Worm (Caenorhabditis elegans) whole organism, young adult: ENCODE results near the gene tth-1.

Source experiments
- B0035.1 ChIP-seq: sonication (generic microtip); optimal IDR thresholded peaks from 2 replicates; lab custom pipeline; 2016; ENCODE audit warnings: missing genetic modification characterization, mild to moderate bottlenecking, missing compliant biosample characterization, missing genotype, missing genetic modification reagents
- B0261.1 ChIP-seq: sonication (generic microtip); optimal IDR thresholded peaks from 2 replicates; lab custom pipeline; 2016; ENCODE audit warnings: mild to moderate bottlenecking, missing genetic modification characterization, moderate library complexity, missing compliant biosample characterization
- C06A6.2 ChIP-seq: fragments of 200-800 bp; sonication (Bioruptor generic); conservative IDR thresholded peaks from 2 replicates; pipeline ENCODE4 v1.3.6; 2022; ENCODE audit warnings: missing genetic modification characterization, missing compliant biosample characterization
- C17E4.6 ChIP-seq: fragments of 200-800 bp; sonication (Bioruptor generic); IDR thresholded peaks from 2 replicates; pipeline ENCODE4 v1.3.6; 2022; ENCODE audit warnings: missing genetic modification reagents, missing genetic modification characterization, missing compliant biosample characterization
- F23B12.7 ChIP-seq: sonication (generic microtip); optimal IDR thresholded peaks from 2 replicates; lab custom pipeline; 2017; ENCODE audit warnings: missing genetic modification characterization, mild to moderate bottlenecking, missing compliant biosample characterization, antibody characterized with exemption, moderate library complexity; ENCODE audit not compliant: insufficient read depth
- F37B4.10 ChIP-seq: fragments of 200-800 bp; sonication (Bioruptor generic); IDR thresholded peaks from 2 replicates; pipeline ENCODE4 v1.3.6; 2022; ENCODE audit warnings: missing genetic modification characterization, missing compliant biosample characterization
- F39B2.1 ChIP-seq: fragments of 200-800 bp; sonication (Bioruptor generic); IDR thresholded peaks from 2 replicates; pipeline ENCODE4 v1.3.6; 2022; ENCODE audit warnings: missing genetic modification reagents, missing genetic modification characterization, missing compliant biosample characterization
- F52B5.7 ChIP-seq: sonication (generic microtip); optimal IDR thresholded peaks from 2 replicates; lab custom pipeline; 2016; ENCODE audit warnings: mild to moderate bottlenecking, missing genetic modification characterization, missing compliant biosample characterization
- K12H6.12 ChIP-seq: fragments of 200-800 bp; sonication (Bioruptor generic); optimal IDR thresholded peaks from 2 replicates; lab custom pipeline; 2018; ENCODE audit warnings: mild to moderate bottlenecking, missing genetic modification characterization, missing compliant biosample characterization
- Y53G8AR.9 ChIP-seq: fragments of 200-800 bp; sonication (Bioruptor generic); conservative IDR thresholded peaks from 2 replicates; pipeline ENCODE4 v1.3.6; 2022; ENCODE audit warnings: missing genetic modification reagents, missing genetic modification characterization, missing compliant biosample characterization
- ZK185.1 ChIP-seq: sonication (generic microtip); optimal IDR thresholded peaks from 2 replicates; lab custom pipeline; 2016; ENCODE audit warnings: mild to moderate bottlenecking, missing genetic modification characterization, missing compliant biosample characterization; ENCODE audit not compliant: poor library complexity, severe bottlenecking
- atf-7 ChIP-seq: sonication (generic microtip); optimal IDR thresholded peaks from 2 replicates; lab custom pipeline; 2017; ENCODE audit warnings: mild to moderate bottlenecking, missing genetic modification characterization, missing compliant biosample characterization
- attf-5 ChIP-seq: fragments of 200-800 bp; sonication (Bioruptor generic); optimal IDR thresholded peaks from 2 replicates; lab custom pipeline; 2018; ENCODE audit warnings: mild to moderate bottlenecking, missing genetic modification characterization, missing compliant biosample characterization
- cebp-1 ChIP-seq, 2 experiments: fragments of 200-800 bp in 1 of 2; sonication (Bioruptor generic) in 1 of 2; sonication (generic microtip) in 1 of 2; IDR thresholded peaks in 1 of 2; optimal IDR thresholded peaks in 1 of 2; 2 replicates each; pipeline versions ENCODE4 v1.3.6 to Lab custom; 2017 to 2022; ENCODE audit warnings: missing compliant biosample characterization in 2 of 2, missing genetic modification characterization in 2 of 2, mild to moderate bottlenecking in 1 of 2, missing genetic modification reagents in 1 of 2, moderate library complexity in 1 of 2
- ceh-100 ChIP-seq: fragments of 200-800 bp; sonication (Bioruptor generic); IDR thresholded peaks from 2 replicates; pipeline ENCODE4 v1.3.6; 2022; ENCODE audit warnings: missing genetic modification reagents, missing genetic modification characterization, missing compliant biosample characterization
- ceh-27 ChIP-seq: fragments of 200-800 bp; sonication (Bioruptor generic); optimal IDR thresholded peaks from 2 replicates; lab custom pipeline; 2018; ENCODE audit warnings: mild to moderate bottlenecking, missing genetic modification characterization, moderate library complexity, missing compliant biosample characterization
- ceh-58 ChIP-seq: fragments of 200-800 bp; sonication (Bioruptor generic); IDR thresholded peaks from 2 replicates; pipeline ENCODE4 v1.3.6; 2022; ENCODE audit warnings: missing genetic modification characterization, missing compliant biosample characterization
- ceh-79 ChIP-seq: sonication (generic microtip); optimal IDR thresholded peaks from 2 replicates; lab custom pipeline; 2017; ENCODE audit warnings: mild to moderate bottlenecking, missing genetic modification characterization, missing compliant biosample characterization
- ceh-91 ChIP-seq: fragments of 200-800 bp; sonication (Bioruptor generic); IDR thresholded peaks from 2 replicates; pipeline ENCODE4 v1.3.6; 2022; ENCODE audit warnings: missing genetic modification reagents, missing genetic modification characterization, missing compliant biosample characterization
- dox-1 ChIP-seq: fragments of 200-800 bp; sonication (Bioruptor generic); IDR thresholded peaks from 2 replicates; pipeline ENCODE4 v1.3.6; 2022; ENCODE audit warnings: missing genetic modification reagents, missing genetic modification characterization, missing compliant biosample characterization
- ets-4 ChIP-seq: fragments of 200-800 bp; sonication (Bioruptor generic); optimal IDR thresholded peaks from 2 replicates; lab custom pipeline; 2018; ENCODE audit warnings: mild to moderate bottlenecking, missing genetic modification characterization, missing compliant biosample characterization
- hlh-26 ChIP-seq: fragments of 200-800 bp; sonication (Bioruptor generic); conservative IDR thresholded peaks from 2 replicates; pipeline ENCODE4 v1.3.6; 2022; ENCODE audit warnings: missing genetic modification reagents, missing genetic modification characterization, missing compliant biosample characterization
- hmg-20 ChIP-seq: fragments of 200-800 bp; sonication (Bioruptor generic); IDR thresholded peaks from 2 replicates; pipeline ENCODE4 v1.3.6; 2022; ENCODE audit warnings: missing genetic modification reagents, missing genetic modification characterization, missing compliant biosample characterization
- let-526 ChIP-seq: fragments of 200-800 bp; sonication (Bioruptor generic); IDR thresholded peaks from 2 replicates; pipeline ENCODE4 v1.3.6; 2022; ENCODE audit warnings: missing genetic modification reagents, missing genetic modification characterization, missing compliant biosample characterization
- lin-35 ChIP-seq, 3 experiments: fragments of 150-350 bp in 2 of 3; sonication (generic microtip) in 1 of 3; optimal IDR thresholded peaks; 2 replicates each; lab custom pipeline; 2014 to 2018; ENCODE audit warnings: missing biosample characterization in 3 of 3, missing genetic modification characterization in 3 of 3, missing genetic modification reagents in 3 of 3
- lin-54 ChIP-seq: fragments of 200-800 bp; sonication (Bioruptor generic); optimal IDR thresholded peaks from 2 replicates; lab custom pipeline; 2018; ENCODE audit warnings: mild to moderate bottlenecking, missing genetic modification characterization, missing compliant biosample characterization
- lir-1 ChIP-seq: fragments of 200-800 bp; sonication (Bioruptor generic); conservative IDR thresholded peaks from 2 replicates; pipeline ENCODE4 v1.3.6; 2022; ENCODE audit warnings: missing genetic modification reagents, missing genetic modification characterization, missing compliant biosample characterization
- mxl-1 ChIP-seq: sonication (generic microtip); optimal IDR thresholded peaks from 2 replicates; lab custom pipeline; 2016; ENCODE audit warnings: missing genetic modification characterization, missing compliant biosample characterization
- nfyb-1 ChIP-seq: fragments of 200-800 bp; sonication (Bioruptor generic); IDR thresholded peaks from 2 replicates; pipeline ENCODE4 v1.3.6; 2022; ENCODE audit warnings: missing genetic modification reagents, missing genetic modification characterization, missing compliant biosample characterization
- nhr-179 ChIP-seq: sonication (generic microtip); optimal IDR thresholded peaks from 2 replicates; lab custom pipeline; 2016; ENCODE audit warnings: mild to moderate bottlenecking, missing genetic modification characterization, missing compliant biosample characterization
- nhr-80 ChIP-seq: sonication (generic microtip); optimal IDR thresholded peaks from 2 replicates; lab custom pipeline; 2016; ENCODE audit warnings: missing genetic modification characterization, missing compliant biosample characterization
- pha-4 ChIP-seq: fragments of 150-350 bp; sonication (generic microtip); optimal IDR thresholded peaks from 2 replicates; lab custom pipeline; 2014; ENCODE audit warnings: missing biosample characterization, missing genetic modification reagents, missing genetic modification characterization
- sea-2 ChIP-seq: fragments of 200-800 bp; sonication (Bioruptor generic); IDR thresholded peaks from 2 replicates; pipeline ENCODE4 v1.3.6; 2022; ENCODE audit warnings: missing genetic modification characterization, missing compliant biosample characterization
- snpc-4 ChIP-seq, 5 experiments: fragments of 150-350 bp in 1 of 5; sonication (generic microtip) in 4 of 5; optimal IDR thresholded peaks; 2 replicates each; lab custom pipeline; 2014 to 2018; ENCODE audit warnings: missing genetic modification characterization in 5 of 5, missing biosample characterization in 3 of 5, antibody characterized with exemption in 2 of 5, mild to moderate bottlenecking in 2 of 5, missing compliant biosample characterization in 2 of 5, missing genotype in 2 of 5, moderate library complexity in 2 of 5, missing genetic modification reagents in 1 of 5
- ztf-22 ChIP-seq: fragments of 200-800 bp; sonication (Bioruptor generic); optimal IDR thresholded peaks from 2 replicates; lab custom pipeline; 2018; ENCODE audit warnings: mild to moderate bottlenecking, missing genetic modification characterization, moderate library complexity, missing compliant biosample characterization
- ztf-28 ChIP-seq: fragments of 200-800 bp; sonication (Bioruptor generic); IDR thresholded peaks from 2 replicates; pipeline ENCODE4 v1.3.6; 2022; ENCODE audit warnings: missing genetic modification reagents, missing genetic modification characterization, missing compliant biosample characterization

tth-1 gene

ce11 chrX:8423633-8424032 is at the start of gene tth-1:
Gene tth-1, minus strand, starts transcription at chrX:8423733.
- TF ChIP-seq F39B2.1 (no peak), hlh-26 (no peak), Y53G8AR.9 (GFP tag; lab: Robert Waterston, UW) (no peak), ceh-79 (tag; lab: Kevin White, UChicago) (no peak), ZK185.1 (tag; lab: Kevin White, UChicago) (no peak), attf-5 (GFP tag; lab: Kevin White, UChicago) (no peak), ets-4 (GFP tag; lab: Kevin White, UChicago) (no peak), B0261.1 (tag; lab: Kevin White, UChicago) (no peak), B0035.1 (no peak), K12H6.12 (tag; lab: Kevin White, UChicago) (no peak), F52B5.7 (no peak), hmg-20 (no peak), ztf-28 (GFP tag; lab: Robert Waterston, UW) (no peak), sea-2 (no peak), snpc-4 (GFP tag; optimal IDR thresholded peaks at IDR 0.05; lab: Kevin White, UChicago) (no peak), snpc-4 (tag; optimal IDR thresholded peaks at IDR 0.05; lab: Kevin White, UChicago) (no peak), atf-7 (no peak)

ce11 chrX:8470126-8470772 is 46.7 kb upstream of the tth-1 start, which contains the start of gene mec-10:
Gene mec-10, minus strand, starts transcription at chrX:8470314.
- no peak for TF ChIP-seq ceh-79 (tag; lab: Kevin White, UChicago)
- TF ChIP-seq nhr-80: peak; percentile 83
- peak; percentile 61; the same call in 1 of the 2 replicates for TF ChIP-seq cebp-1 (GFP tag; IDR thresholded peaks at IDR 0.05; lab: Robert Waterston, UW)
- TF ChIP-seq cebp-1 (tag; optimal IDR thresholded peaks at IDR 0.05; lab: Kevin White, UChicago): no peak
- TF ChIP-seq dox-1 (GFP tag; lab: Robert Waterston, UW): 0 out of 2 replicates have a peak, but pooled peaks have one; percentile 16
- TF ChIP-seq nfyb-1 (GFP tag; lab: Robert Waterston, UW): no peak
- TF ChIP-seq, all 124 proteins: peak for 3

ce11 chrX:8463889-8464444 is 40.4 kb upstream of the tth-1 start:
- TF ChIP-seq C06A6.2 (GFP tag; lab: Robert Waterston, UW) (no peak), F37B4.10 (GFP tag; lab: Robert Waterston, UW) (no peak), lin-54 (GFP tag; lab: Kevin White, UChicago) (no peak), ceh-91 (GFP tag; lab: Robert Waterston, UW) (no peak), nhr-179 (tag; lab: Kevin White, UChicago) (no peak), lin-35 (GFP tag; optimal IDR thresholded peaks at IDR 0.05; lab: Kevin White, UChicago) (no peak), ceh-27 (GFP tag; lab: Kevin White, UChicago) (no peak), lir-1 (GFP tag; lab: Robert Waterston, UW) (no peak), ztf-22 (GFP tag; lab: Kevin White, UChicago) (no peak), ceh-100 (no peak), mxl-1 (tag; lab: Kevin White, UChicago) (no peak), let-526 (GFP tag; lab: Robert Waterston, UW) (no peak), F23B12.7 (no peak), ceh-58 (GFP tag; lab: Robert Waterston, UW) (no peak), pha-4 (tag; lab: Kevin White, UChicago) (no peak), C17E4.6 (GFP tag; lab: Robert Waterston, UW) (no peak)
